Worm (Caenorhabditis elegans): ENCODE results near the gene tbc-8.

DNA sequence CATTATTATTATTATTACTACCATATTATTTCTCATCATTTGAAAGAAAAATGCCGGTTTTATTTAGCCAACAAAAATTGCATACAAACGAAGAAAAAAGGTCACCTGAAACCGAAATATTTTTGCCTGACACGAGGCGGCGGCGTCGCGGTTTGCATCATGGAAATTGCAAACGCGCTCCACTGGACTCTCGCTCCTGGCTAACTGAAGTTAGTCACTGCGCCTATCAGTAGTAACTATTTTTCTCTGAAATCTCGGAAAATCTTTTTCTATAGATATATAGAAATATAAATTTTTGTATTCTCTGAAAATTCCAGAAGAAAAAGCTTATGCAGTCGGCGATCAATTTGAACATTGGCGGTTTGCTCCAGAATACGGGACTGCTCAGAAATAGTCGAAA lies 51.1 kb downstream of the tbc-8 start, which contains the start of gene ymel-1:
- no peak for TF ChIP-seq egl-27 (tag; optimal IDR thresholded peaks at IDR 0.05)
- TF ChIP-seq zag-1 (tag; optimal IDR thresholded peaks at IDR 0.05), result no peak
- TF ChIP-seq ztf-11 (tag; optimal IDR thresholded peaks at IDR 0.05), result no peak
- TF ChIP-seq nhr-23 (tag; optimal IDR thresholded peaks at IDR 0.05), result peak; percentile 32
- no peak for TF ChIP-seq nhr-11 (tag; optimal IDR thresholded peaks at IDR 0.05)
- no peak for TF ChIP-seq nhr-77 (tag; optimal IDR thresholded peaks at IDR 0.05)
- TF ChIP-seq ama-1 (optimal IDR thresholded peaks at IDR 0.05), result no peak
- TF ChIP-seq snpc-4 (tag; optimal IDR thresholded peaks at IDR 0.05), result no peak
